Worm (Caenorhabditis elegans) whole organism, early embryonic: ENCODE data around the gene dop-1.

ENCODE experiments used
- B0310.2 ChIP-seq: sonication (generic microtip); optimal IDR thresholded peaks from 2 replicates; lab custom pipeline; 2016; ENCODE audit warnings: mild to moderate bottlenecking, missing genetic modification characterization, missing compliant biosample characterization
- aly-1 ChIP-seq: sonication (generic microtip); optimal IDR thresholded peaks from 2 replicates; lab custom pipeline; 2016; ENCODE audit warnings: missing genetic modification characterization, missing compliant biosample characterization
- ama-1 ChIP-seq: fragments of 150-350 bp; optimal IDR thresholded peaks from 2 replicates; lab custom pipeline; 2014
- ceh-13 ChIP-seq: fragments of 200-800 bp; sonication (Bioruptor generic); optimal IDR thresholded peaks from 2 replicates; lab custom pipeline; 2018; ENCODE audit warnings: mild to moderate bottlenecking, missing genetic modification characterization, missing compliant biosample characterization
- ets-7 ChIP-seq: sonication (generic microtip); optimal IDR thresholded peaks from 2 replicates; lab custom pipeline; 2016; ENCODE audit warnings: missing genotype, missing genetic modification characterization, missing compliant biosample characterization
- flt-1 ChIP-seq: fragments of 200-800 bp; sonication (Bioruptor generic); IDR thresholded peaks from 2 replicates; pipeline ENCODE4 v1.3.6; 2022; ENCODE audit warnings: missing genetic modification characterization, missing compliant biosample characterization
- hmbx-1 ChIP-seq: sonication (generic microtip); optimal IDR thresholded peaks from 2 replicates; lab custom pipeline; 2016; ENCODE audit warnings: mild to moderate bottlenecking, missing genetic modification characterization, missing compliant biosample characterization
- hmg-4 ChIP-seq: fragments of 200-800 bp; sonication (Bioruptor generic); optimal IDR thresholded peaks from 2 replicates; lab custom pipeline; 2018; ENCODE audit warnings: mild to moderate bottlenecking, missing genetic modification characterization, missing compliant biosample characterization
- pes-1 ChIP-seq: fragments of 200-800 bp; sonication (Bioruptor generic); IDR thresholded peaks from 2 replicates; pipeline ENCODE4 v1.3.6; 2022; ENCODE audit warnings: missing genetic modification reagents, missing genetic modification characterization, missing compliant biosample characterization
- scrt-1 ChIP-seq: fragments of 200-800 bp; sonication (Bioruptor generic); IDR thresholded peaks from 2 replicates; pipeline ENCODE4 v1.3.6; 2022; ENCODE audit warnings: missing genetic modification characterization, missing compliant biosample characterization
- sea-1 ChIP-seq: fragments of 200-800 bp; sonication (Bioruptor generic); conservative IDR thresholded peaks from 2 replicates; pipeline ENCODE4 v1.3.6; 2022; ENCODE audit warnings: missing genetic modification characterization, missing compliant biosample characterization
- tbx-11 ChIP-seq: fragments of 200-800 bp; sonication (Bioruptor generic); IDR thresholded peaks from 2 replicates; pipeline ENCODE4 v1.3.6; 2022; ENCODE audit warnings: missing genetic modification characterization, missing compliant biosample characterization
- tbx-37 ChIP-seq: fragments of 200-800 bp; sonication (Bioruptor generic); conservative IDR thresholded peaks from 2 replicates; pipeline ENCODE4 v1.3.6; 2022; ENCODE audit warnings: missing genetic modification reagents, missing genetic modification characterization, missing compliant biosample characterization

DNA sequence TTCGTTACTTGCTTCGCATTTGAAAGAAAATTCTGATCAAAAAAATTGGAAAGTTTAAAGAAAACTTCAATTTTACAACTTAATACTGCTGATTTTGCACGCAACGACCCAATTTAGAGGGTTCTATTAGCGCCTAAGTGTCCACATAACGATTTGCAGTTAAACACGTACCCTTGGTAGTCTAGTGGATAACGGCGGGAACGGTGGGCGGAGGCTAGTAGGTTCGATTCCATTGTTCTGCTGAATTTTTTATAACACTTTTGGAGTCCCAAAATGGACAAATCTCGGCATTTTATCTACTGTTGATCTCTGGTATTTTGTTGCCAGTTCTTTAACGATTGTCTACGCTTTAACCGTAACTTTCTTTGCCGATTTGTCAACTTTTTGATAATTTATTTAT, 34.5 kb upstream of the dop-1 start:
- TF ChIP-seq ets-7 (tag; lab: Kevin White, UChicago) (no peak), scrt-1 (GFP tag; lab: Robert Waterston, UW) (no peak), ama-1 (no peak), flt-1 (GFP tag; lab: Robert Waterston, UW) (no peak), hmbx-1 (tag; lab: Kevin White, UChicago) (no peak), ceh-13 (GFP tag; lab: Kevin White, UChicago) (no peak), sea-1 (GFP tag; lab: Robert Waterston, UW) (no peak), B0310.2 (tag; lab: Kevin White, UChicago) (no peak), aly-1 (tag; lab: Kevin White, UChicago) (no peak), tbx-11 (GFP tag; lab: Robert Waterston, UW) (no peak), hmg-4 (GFP tag; lab: Kevin White, UChicago) (no peak), tbx-37 (no peak), pes-1 (GFP tag; lab: Robert Waterston, UW) (no peak)
